Worm (Caenorhabditis elegans): ENCODE measurements around the gene R07A4.3.

The R07A4.3 gene

ce11 chrX:10753403-10753802, at the start of gene R07A4.3:
TSS of gene R07A4.3 (plus strand) at chrX:10753703.
- TF ChIP-seq D2030.7 (GFP tag; IDR thresholded peaks at IDR 0.05): no peak
- TF ChIP-seq dpl-1 (GFP tag; optimal IDR thresholded peaks at IDR 0.05): no peak
- TF ChIP-seq mel-28 (tag; optimal IDR thresholded peaks at IDR 0.05; ENCODE audit: borderline replicate concordance): no peak
- no peak for TF ChIP-seq efl-1 (GFP tag; optimal IDR thresholded peaks at IDR 0.05)
- TF ChIP-seq B0261.1 (tag; optimal IDR thresholded peaks at IDR 0.05): no peak
- TF ChIP-seq ceh-79 (tag; optimal IDR thresholded peaks at IDR 0.05): no peak
- no peak for TF ChIP-seq let-526 (GFP tag; IDR thresholded peaks at IDR 0.05)
- TF ChIP-seq gei-17 (GFP tag; optimal IDR thresholded peaks at IDR 0.05): no peak
- no peak for TF ChIP-seq F10E7.11 (tag; optimal IDR thresholded peaks at IDR 0.05)
- TF ChIP-seq lag-1 (GFP tag; IDR thresholded peaks at IDR 0.05): no peak
- no peak for TF ChIP-seq F39B2.1 (GFP tag; IDR thresholded peaks at IDR 0.05)

- TF ChIP-seq ZK185.1 (tag; optimal IDR thresholded peaks at IDR 0.05; ENCODE audit: poor library complexity, severe bottlenecking) (no peak), sptf-2 (GFP tag; optimal IDR thresholded peaks at IDR 0.05) (no peak), xnd-1 (tag; optimal IDR thresholded peaks at IDR 0.05) (no peak), egl-18 (GFP tag; IDR thresholded peaks at IDR 0.05) (no peak), zim-3 (tag; optimal IDR thresholded peaks at IDR 0.05) (no peak), F57C9.4 (tag; optimal IDR thresholded peaks at IDR 0.05) (no peak), ekl-4 (GFP tag; IDR thresholded peaks at IDR 0.05) (no peak), fkh-3 (tag; optimal IDR thresholded peaks at IDR 0.05) (no peak), ztf-25 (GFP tag; IDR thresholded peaks at IDR 0.05) (no peak), lir-1 (GFP tag; conservative IDR thresholded peaks at IDR 0.05) (no peak), die-1 (tag; optimal IDR thresholded peaks at IDR 0.05) (no peak), ceh-58 (GFP tag; IDR thresholded peaks at IDR 0.05) (no peak), mel-28 (tag; optimal IDR thresholded peaks at IDR 0.05; ENCODE audit: borderline replicate concordance) (no peak), Y53G8AR.9 (GFP tag; conservative IDR thresholded peaks at IDR 0.05) (no peak), hsf-1 (GFP tag; IDR thresholded peaks at IDR 0.05) (no peak), rec-8 (tag; optimal IDR thresholded peaks at IDR 0.05) (no peak), B0019.2 (GFP tag; conservative IDR thresholded peaks at IDR 0.05) (no peak), F57A8.1 (GFP tag; optimal IDR thresholded peaks at IDR 0.05) (no peak), mcd-1 (GFP tag; IDR thresholded peaks at IDR 0.05) (no peak), sea-2 (GFP tag; IDR thresholded peaks at IDR 0.05) (no peak)
Measured at ce11 chrX:10704329-10704728, 49.2 kb upstream of the R07A4.3 start.

- TF ChIP-seq mxl-1 (tag; optimal IDR thresholded peaks at IDR 0.05): no peak
- no peak for TF ChIP-seq lin-26 (GFP tag; IDR thresholded peaks at IDR 0.05)
- no peak for TF ChIP-seq tbx-9 (tag; optimal IDR thresholded peaks at IDR 0.05; ENCODE audit: borderline replicate concordance)
- no peak for TF ChIP-seq F23B12.7 (tag; optimal IDR thresholded peaks at IDR 0.05; ENCODE audit: insufficient read depth)
- TF ChIP-seq efl-1 (GFP tag; optimal IDR thresholded peaks at IDR 0.05): no peak
- TF ChIP-seq Y67H2A.10 (GFP tag; conservative IDR thresholded peaks at IDR 0.05): no peak
- no peak for TF ChIP-seq T07F8.4 (tag; optimal IDR thresholded peaks at IDR 0.05)
- TF ChIP-seq nhr-179 (tag; optimal IDR thresholded peaks at IDR 0.05): no peak
- no peak for TF ChIP-seq rec-8 (tag; optimal IDR thresholded peaks at IDR 0.05)
- TF ChIP-seq xnd-1 (tag; optimal IDR thresholded peaks at IDR 0.05): no peak
- no peak for TF ChIP-seq madf-6 (GFP tag; IDR thresholded peaks at IDR 0.05)
- no peak for TF ChIP-seq tbp1 (GFP tag; optimal IDR thresholded peaks at IDR 0.05)
- no peak for TF ChIP-seq B0035.1 (tag; optimal IDR thresholded peaks at IDR 0.05)
Measured at ce11 chrX:10711769-10712168, 41.7 kb upstream of the R07A4.3 start, which contains the start of gene rhgf-1. TSS of gene rhgf-1 (minus strand) at chrX:10711869.
